Fruit fly (Drosophila melanogaster): ENCODE data around the gene CG12535.

The CG12535 gene

dm6 chrX:3365586-3365985 lies 83.2 kb downstream of the CG12535 start:
- TF ChIP-seq sd (tag; optimal IDR thresholded peaks at IDR 0.05) (peak; percentile 67), Mad (GFP tag; optimal IDR thresholded peaks at IDR 0.05) (no peak), CoRest (tag; optimal IDR thresholded peaks at IDR 0.05) (no peak), cwo (GFP tag; optimal IDR thresholded peaks at IDR 0.05) (peak; percentile 30), gce (GFP tag; IDR thresholded peaks at IDR 0.05) (no peak), CG17568 (GFP tag; optimal IDR thresholded peaks at IDR 0.05) (no peak), Hr78 (GFP tag; optimal IDR thresholded peaks at IDR 0.05) (no peak), CG12236 (GFP tag; optimal IDR thresholded peaks at IDR 0.05) (no peak)

- TF ChIP-seq NC2α (GFP tag; optimal IDR thresholded peaks at IDR 0.05) (no peak), fd3F (GFP tag; optimal IDR thresholded peaks at IDR 0.05) (peak; percentile 34), Scr (GFP tag; IDR thresholded peaks at IDR 0.05; ENCODE audit: partially characterized antibody) (no peak), CG12219 (GFP tag; optimal IDR thresholded peaks at IDR 0.05) (no peak), ro (GFP tag; IDR thresholded peaks at IDR 0.05) (0 out of 2 replicates have a peak, but pooled peaks have one; percentile 28), Meics (GFP tag; optimal IDR thresholded peaks at IDR 0.05) (peak; percentile 84), CG6254 (GFP tag; optimal IDR thresholded peaks at IDR 0.05) (no peak), CG2202 (tag; optimal IDR thresholded peaks at IDR 0.05) (no peak), Dip3 (GFP tag; optimal IDR thresholded peaks at IDR 0.05) (peak; percentile 81), knrl (GFP tag; IDR thresholded peaks at IDR 0.05; ENCODE audit: partially characterized antibody) (no peak), dpn (GFP tag; optimal IDR thresholded peaks at IDR 0.05) (peak; percentile 49 to 81), CG14860 (GFP tag; IDR thresholded peaks at IDR 0.05; ENCODE audit: partially characterized antibody) (no peak), crol (GFP tag; IDR thresholded peaks at IDR 0.05) (peak; percentile 25; the same call in 1 of the 2 replicates), az2 (GFP tag; optimal IDR thresholded peaks at IDR 0.05) (peak; percentile 45), sima (GFP tag; optimal IDR thresholded peaks at IDR 0.05) (peak; percentile 47), CG6689 (GFP tag; IDR thresholded peaks at IDR 0.05) (peak; percentile 61), Sry-δ (GFP tag; optimal IDR thresholded peaks at IDR 0.05) (peak; percentile 32), fd64A (GFP tag; optimal IDR thresholded peaks at IDR 0.05) (no peak), vvl (GFP tag; IDR thresholded peaks at IDR 0.05) (peak; percentile 81), YL-1 (GFP tag; optimal IDR thresholded peaks at IDR 0.05) (no peak), CG32767 (GFP tag; IDR thresholded peaks at IDR 0.05) (0 out of 2 replicates have a peak, but pooled peaks have one; percentile 46), gcm (GFP tag; optimal IDR thresholded peaks at IDR 0.05) (no peak), Hmr (GFP tag; optimal IDR thresholded peaks at IDR 0.05) (peak; percentile 74), CG17359 (tag; optimal IDR thresholded peaks at IDR 0.05) (peak; percentile 6), CG32532 (GFP tag; IDR thresholded peaks at IDR 0.05) (peak; percentile 97), HmgZ (tag; optimal IDR thresholded peaks at IDR 0.05) (peak; percentile 51), Bdp1 (GFP tag; optimal IDR thresholded peaks at IDR 0.05) (peak; percentile 42), grn (GFP tag; optimal IDR thresholded peaks at IDR 0.05) (no peak), abd-A (tag; optimal IDR thresholded peaks at IDR 0.05) (peak; percentile 1), grau (tag; optimal IDR thresholded peaks at IDR 0.05) (peak; percentile 56), CG15601 (tag; optimal IDR thresholded peaks at IDR 0.05) (no peak), CG3995 (GFP tag; optimal IDR thresholded peaks at IDR 0.05) (no peak), fru (optimal IDR thresholded peaks at IDR 0.05) (no peak), gcm2 (GFP tag; optimal IDR thresholded peaks at IDR 0.05) (peak; percentile 18), Ravus (GFP tag; IDR thresholded peaks at IDR 0.05) (peak; percentile 40), toy (GFP tag; IDR thresholded peaks at IDR 0.05) (peak; percentile 75), zf30C (GFP tag; optimal IDR thresholded peaks at IDR 0.05) (peak; percentile 26), CG8944 (GFP tag; optimal IDR thresholded peaks at IDR 0.05) (peak; percentile 60), CG6272 (GFP tag; IDR thresholded peaks at IDR 0.05) (no peak), inv (GFP tag; IDR thresholded peaks at IDR 0.05; ENCODE audit: partially characterized antibody) (no peak), ara (GFP tag; IDR thresholded peaks at IDR 0.05) (peak; percentile 74), Six4 (GFP tag; optimal IDR thresholded peaks at IDR 0.05) (peak; percentile 5)
These were observed 85.1 kb downstream of the CG12535 start for dm6 chrX:3363676-3364075.
